Fruit fly (Drosophila melanogaster) S2 (cell line): Measurements from ENCODE around the gene CG15373.

Experiments
- CG8478 ChIP-seq: fragments of >200 bp; optimal IDR thresholded peaks from 2 replicates; lab custom pipeline; 2018
- CTCF ChIP-seq, 2 experiments: fragments of >200 bp; optimal IDR thresholded peaks; 2 replicates each; lab custom pipeline; 2018

DNA sequence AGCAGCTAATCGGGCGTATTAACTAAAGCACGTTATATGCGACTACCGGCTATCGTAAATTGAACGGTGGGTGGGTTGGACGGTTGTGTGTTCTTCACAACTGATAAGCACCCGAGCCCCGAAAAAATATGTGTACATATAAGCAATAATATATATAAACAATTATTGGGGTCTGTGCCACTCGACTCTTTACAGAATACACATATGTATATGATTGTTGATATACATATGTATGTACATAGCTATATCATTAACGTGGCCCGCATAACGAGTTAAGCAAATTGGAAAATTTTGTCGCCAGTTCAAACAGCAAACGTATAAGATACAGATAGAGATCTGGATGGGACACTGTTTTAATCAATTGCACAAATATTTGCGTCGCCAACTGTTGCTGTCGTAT lies 38.9 kb downstream of the CG15373 start:
- TF ChIP-seq CG8478 (no peak), CTCF (optimal IDR thresholded peaks at IDR 0.05; lab: Kevin White, UChicago) (no peak)
